Worm (Caenorhabditis elegans) whole organism, early embryonic: ENCODE measurements around the gene T01B7.13.

Experiments
- B0310.2 ChIP-seq: sonication (generic microtip); optimal IDR thresholded peaks from 2 replicates; lab custom pipeline; 2016; ENCODE audit warnings: mild to moderate bottlenecking, missing genetic modification characterization, missing compliant biosample characterization
- F13C5.2 ChIP-seq: sonication (generic microtip); optimal IDR thresholded peaks from 2 replicates; lab custom pipeline; 2017; ENCODE audit warnings: mild to moderate bottlenecking, missing genetic modification characterization, inconsistent platforms, missing compliant biosample characterization
- ama-1 ChIP-seq: fragments of 150-350 bp; optimal IDR thresholded peaks from 2 replicates; lab custom pipeline; 2014
- hmbx-1 ChIP-seq: sonication (generic microtip); optimal IDR thresholded peaks from 2 replicates; lab custom pipeline; 2016; ENCODE audit warnings: mild to moderate bottlenecking, missing genetic modification characterization, missing compliant biosample characterization
- hnd-1 ChIP-seq: sonication (generic microtip); optimal IDR thresholded peaks from 2 replicates; lab custom pipeline; 2016; ENCODE audit warnings: missing genetic modification characterization, missing compliant biosample characterization
- pes-1 ChIP-seq: fragments of 200-800 bp; sonication (Bioruptor generic); IDR thresholded peaks from 2 replicates; pipeline ENCODE4 v1.3.6; 2022; ENCODE audit warnings: missing genetic modification reagents, missing genetic modification characterization, missing compliant biosample characterization
- sea-1 ChIP-seq: fragments of 200-800 bp; sonication (Bioruptor generic); conservative IDR thresholded peaks from 2 replicates; pipeline ENCODE4 v1.3.6; 2022; ENCODE audit warnings: missing genetic modification characterization, missing compliant biosample characterization

DNA sequence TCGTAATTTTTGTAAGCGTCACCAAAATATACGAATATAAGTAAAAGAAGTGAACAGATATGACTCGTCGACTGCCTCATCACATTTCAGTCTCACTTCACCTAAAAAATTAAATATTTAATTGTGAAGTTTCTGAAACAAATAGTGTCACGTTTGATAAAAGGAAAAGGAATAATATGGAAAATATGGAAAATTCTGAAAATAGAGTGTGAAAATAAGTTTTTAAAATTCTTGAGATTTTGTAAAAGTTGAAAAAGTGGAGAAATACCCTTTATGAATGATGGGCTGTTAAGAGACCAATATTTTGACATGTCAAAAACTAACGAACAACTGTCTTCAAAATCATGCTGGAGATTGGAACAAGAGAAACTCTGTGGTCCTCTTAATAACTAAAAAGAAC, 11.5 kb downstream of the T01B7.13 start, which contains the start of gene T01B7.9:
- TF ChIP-seq F13C5.2 (tag; lab: Kevin White, UChicago) = no peak
- no peak for TF ChIP-seq pes-1 (GFP tag; lab: Robert Waterston, UW)
- TF ChIP-seq hnd-1 (tag; lab: Kevin White, UChicago) = no peak
- no peak for TF ChIP-seq ama-1 (lab: Kevin White, UChicago)
- no peak for TF ChIP-seq sea-1 (GFP tag; lab: Robert Waterston, UW)
- TF ChIP-seq hmbx-1 = no peak
- no peak for TF ChIP-seq B0310.2
